Worm (Caenorhabditis elegans) whole organism, L2 larva: ENCODE measurements around the gene trcs-2.

Experiments
- C34F6.9 ChIP-seq: fragments of 150-350 bp; optimal IDR thresholded peaks from 2 replicates; lab custom pipeline; 2014; ENCODE audit warnings: missing biosample characterization, missing genetic modification characterization
- F13H6.1 ChIP-seq: sonication (generic microtip); optimal IDR thresholded peaks from 2 replicates; lab custom pipeline; 2016; ENCODE audit warnings: missing genetic modification characterization, missing compliant biosample characterization
- ZK546.5 ChIP-seq: sonication (generic microtip); optimal IDR thresholded peaks from 2 replicates; lab custom pipeline; 2017; ENCODE audit warnings: missing biosample characterization, missing genetic modification characterization
- ama-1 ChIP-seq: fragments of 150-350 bp; optimal IDR thresholded peaks from 2 replicates; lab custom pipeline; 2018; ENCODE audit warnings: inconsistent platforms
- blmp-1 ChIP-seq: sonication (generic microtip); optimal IDR thresholded peaks from 2 replicates; lab custom pipeline; 2017; ENCODE audit warnings: missing genetic modification characterization, mild to moderate bottlenecking, missing compliant biosample characterization, antibody characterized with exemption, moderate library complexity; ENCODE audit not compliant: insufficient read depth
- ceh-16 ChIP-seq: fragments of 150-350 bp; optimal IDR thresholded peaks from 2 replicates; lab custom pipeline; 2014; ENCODE audit warnings: missing biosample characterization, missing genetic modification characterization
- ceh-82 ChIP-seq: fragments of 150-350 bp; optimal IDR thresholded peaks from 2 replicates; lab custom pipeline; 2014; ENCODE audit warnings: missing biosample characterization, missing genetic modification characterization
- crh-2 ChIP-seq: sonication (generic microtip); optimal IDR thresholded peaks from 2 replicates; lab custom pipeline; 2017; ENCODE audit warnings: missing biosample characterization, missing genetic modification characterization
- elt-3 ChIP-seq: sonication (generic microtip); optimal IDR thresholded peaks from 2 replicates; lab custom pipeline; 2017; ENCODE audit warnings: missing biosample characterization, missing genetic modification characterization
- gmeb-1 ChIP-seq: fragments of 150-350 bp; optimal IDR thresholded peaks from 2 replicates; lab custom pipeline; 2014; ENCODE audit warnings: missing biosample characterization, missing genetic modification characterization
- lin-11 ChIP-seq: fragments of 150-350 bp; sonication (generic microtip); optimal IDR thresholded peaks from 2 replicates; lab custom pipeline; 2014; ENCODE audit warnings: missing biosample characterization, missing genetic modification characterization, inconsistent platforms, mixed read lengths
- lin-13 ChIP-seq: fragments of 150-350 bp; optimal IDR thresholded peaks from 2 replicates; lab custom pipeline; 2014; ENCODE audit warnings: missing biosample characterization, missing genetic modification reagents, missing genetic modification characterization
- lin-39 ChIP-seq: fragments of 150-350 bp; optimal IDR thresholded peaks from 2 replicates; lab custom pipeline; 2014; ENCODE audit warnings: missing biosample characterization, missing genetic modification reagents, missing genetic modification characterization
- lsy-2 ChIP-seq, 2 experiments: fragments of 150-350 bp in 1 of 2; sonication (generic microtip) in 1 of 2; optimal IDR thresholded peaks; 2 replicates each; lab custom pipeline; 2014 to 2017; ENCODE audit warnings: missing biosample characterization in 2 of 2, missing genetic modification characterization in 2 of 2
- mdl-1 ChIP-seq, 2 experiments: fragments of 150-350 bp in 1 of 2; sonication (generic microtip) in 1 of 2; optimal IDR thresholded peaks; 2 replicates each; lab custom pipeline; 2017; ENCODE audit warnings: missing biosample characterization in 2 of 2, missing genetic modification characterization in 2 of 2
- nhr-11 ChIP-seq: fragments of 150-350 bp; optimal IDR thresholded peaks from 2 replicates; lab custom pipeline; 2014; ENCODE audit warnings: missing biosample characterization, missing genetic modification characterization
- nhr-12 ChIP-seq: fragments of 150-350 bp; optimal IDR thresholded peaks from 2 replicates; lab custom pipeline; 2014; ENCODE audit warnings: missing biosample characterization, missing genetic modification characterization
- nhr-129 ChIP-seq: fragments of 150-350 bp; optimal IDR thresholded peaks from 2 replicates; lab custom pipeline; 2014; ENCODE audit warnings: missing biosample characterization, missing genetic modification characterization
- nhr-21 ChIP-seq: fragments of 150-350 bp; optimal IDR thresholded peaks from 2 replicates; lab custom pipeline; 2014; ENCODE audit warnings: missing biosample characterization, missing genetic modification characterization
- nhr-25 ChIP-seq: fragments of 150-350 bp; sonication (generic microtip); optimal IDR thresholded peaks from 3 replicates; lab custom pipeline; 2014; ENCODE audit warnings: missing biosample characterization, missing genetic modification characterization
- nhr-77 ChIP-seq: fragments of 150-350 bp; optimal IDR thresholded peaks from 2 replicates; lab custom pipeline; 2014; ENCODE audit warnings: missing biosample characterization, missing genetic modification characterization
- sem-4 ChIP-seq: fragments of 150-350 bp; optimal IDR thresholded peaks from 2 replicates; lab custom pipeline; 2014; ENCODE audit warnings: missing biosample characterization, missing genetic modification reagents, missing genetic modification characterization
- skn-1 ChIP-seq: sonication (generic microtip); optimal IDR thresholded peaks from 2 replicates; lab custom pipeline; 2017; ENCODE audit warnings: missing biosample characterization, missing genetic modification characterization
- sma-3 ChIP-seq: sonication (generic microtip); optimal IDR thresholded peaks from 2 replicates; lab custom pipeline; 2016; ENCODE audit warnings: missing genetic modification reagents, missing genetic modification characterization, missing compliant biosample characterization
- sma-9 ChIP-seq, 2 experiments: fragments of 150-350 bp in 1 of 2; sonication (generic microtip) in 1 of 2; optimal IDR thresholded peaks; 2 replicates each; lab custom pipeline; 2014 to 2016; ENCODE audit warnings: missing genetic modification characterization in 2 of 2, mild to moderate bottlenecking in 1 of 2, missing biosample characterization in 1 of 2, missing compliant biosample characterization in 1 of 2, missing genetic modification reagents in 1 of 2, moderate library complexity in 1 of 2
- snpc-4 ChIP-seq: fragments of 150-350 bp; optimal IDR thresholded peaks from 2 replicates; lab custom pipeline; 2014; ENCODE audit warnings: missing biosample characterization, missing genetic modification characterization
- ztf-1 ChIP-seq: fragments of 200-800 bp; sonication (Bioruptor generic); conservative IDR thresholded peaks from 2 replicates; pipeline ENCODE4 v1.3.6; 2022; ENCODE audit warnings: missing genetic modification characterization, missing compliant biosample characterization
- ztf-4 ChIP-seq: fragments of 150-350 bp; optimal IDR thresholded peaks from 2 replicates; lab custom pipeline; 2014; ENCODE audit warnings: missing biosample characterization, missing genetic modification characterization

Gene trcs-2

DNA sequence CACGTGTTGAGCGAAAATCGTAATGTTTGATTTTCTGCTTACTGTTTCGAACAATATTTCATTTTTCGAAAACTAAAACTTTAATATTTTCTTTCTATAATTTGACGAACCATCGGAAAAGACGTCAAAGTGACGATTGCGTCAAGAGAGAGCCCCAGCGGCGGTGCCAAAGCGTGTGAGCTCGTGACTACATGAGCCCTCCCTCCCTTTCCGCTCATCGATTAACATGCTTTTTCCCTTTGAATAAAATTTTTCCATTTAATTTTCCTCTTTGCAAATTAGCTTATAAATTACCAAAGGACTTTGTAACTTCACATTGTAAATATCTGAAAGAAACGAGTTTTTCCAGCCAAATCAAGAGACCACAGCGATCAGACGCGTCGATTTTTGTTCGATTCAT is 20.7 kb downstream of the trcs-2 start:
- no peak for TF ChIP-seq nhr-11 (tag; lab: Kevin White, UChicago)
- peak; percentile 14 for TF ChIP-seq lin-13 (GFP tag; lab: Kevin White, UChicago)
- no peak for TF ChIP-seq sma-9 (GFP tag; optimal IDR thresholded peaks at IDR 0.05; lab: Kevin White, UChicago)
- no peak for TF ChIP-seq sma-9 (tag; optimal IDR thresholded peaks at IDR 0.05; lab: Kevin White, UChicago)
- TF ChIP-seq C34F6.9 (tag; lab: Kevin White, UChicago), result peak; percentile 34
- peak; percentile 26 for TF ChIP-seq lin-11 (tag; lab: Kevin White, UChicago)
- TF ChIP-seq lsy-2 (tag; optimal IDR thresholded peaks at IDR 0.05; lab: Kevin White, UChicago), result peak in 1 of 2 experiments; percentile 49
- TF ChIP-seq elt-3, result no peak

DNA sequence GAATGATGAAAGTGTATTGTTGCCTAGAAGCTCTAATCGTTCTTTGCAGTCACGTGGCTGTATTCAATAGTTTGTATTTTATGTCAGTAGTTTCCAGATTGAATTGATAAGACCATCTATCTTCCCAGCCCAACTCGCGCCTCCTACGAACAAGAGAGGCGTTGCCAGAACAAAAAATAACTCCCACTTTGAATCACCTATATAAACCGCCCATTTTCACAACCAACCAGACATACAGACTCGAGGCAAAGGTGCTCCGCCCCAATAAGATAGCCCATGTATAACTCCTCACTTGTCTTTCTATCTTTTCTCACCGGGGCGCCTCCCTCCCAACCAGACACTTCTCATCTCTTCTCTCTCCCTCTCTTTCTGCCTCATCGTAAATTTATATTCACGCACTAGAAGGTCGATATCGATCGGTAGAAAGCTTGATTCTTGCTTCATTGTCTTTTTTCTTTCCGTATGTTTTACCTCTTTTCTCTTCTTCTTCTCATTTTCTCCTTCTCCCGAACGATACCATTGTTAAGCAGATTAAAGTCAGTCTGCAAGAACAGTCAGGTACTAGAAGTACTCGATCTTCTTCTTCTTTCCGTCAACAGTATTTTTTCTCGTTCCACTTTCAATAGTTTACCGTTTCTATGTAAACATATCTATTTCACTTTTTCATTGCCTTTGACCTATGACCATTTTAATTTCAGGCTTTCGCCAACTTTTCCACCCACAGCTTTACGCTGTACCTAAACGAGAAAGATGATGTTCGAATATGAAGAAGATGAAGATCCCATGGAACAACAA is 21.3 kb downstream of the trcs-2 start, which contains the start of gene mak-1:
Gene mak-1, plus strand, starts transcription at position 693 of the 795 bp plus-strand sequence.
- no peak for TF ChIP-seq ceh-16 (tag; lab: Kevin White, UChicago)
- no peak for TF ChIP-seq ceh-82
- TF ChIP-seq sma-9 (GFP tag; optimal IDR thresholded peaks at IDR 0.05; lab: Kevin White, UChicago), result peak; percentile 92
- TF ChIP-seq sma-9 (tag; optimal IDR thresholded peaks at IDR 0.05; lab: Kevin White, UChicago), result no peak
- TF ChIP-seq lin-39 (tag; lab: Kevin White, UChicago), result no peak
- peak; percentile 51 for TF ChIP-seq F13H6.1 (tag; lab: Kevin White, UChicago)
- no peak for TF ChIP-seq snpc-4 (tag; lab: Kevin White, UChicago)
- no peak for TF ChIP-seq lin-11 (tag; lab: Kevin White, UChicago)
- no peak for TF ChIP-seq nhr-11 (tag; lab: Kevin White, UChicago)
- TF ChIP-seq ama-1 (lab: Kevin White, UChicago), result peak; percentile 92
- TF ChIP-seq nhr-129 (tag; lab: Kevin White, UChicago), result peak; percentile 58
- peak; percentile 31 for TF ChIP-seq blmp-1 (tag; lab: Kevin White, UChicago)
- TF ChIP-seq ztf-1 (GFP tag; lab: Robert Waterston, UW), result no peak
- TF ChIP-seq sem-4, result no peak
- peak; percentile 37 for TF ChIP-seq nhr-21 (tag; lab: Kevin White, UChicago)
- peak; percentile 11 to 28 for TF ChIP-seq mdl-1 (tag; optimal IDR thresholded peaks at IDR 0.05; lab: Kevin White, UChicago)
- peak; percentile 19 for TF ChIP-seq gmeb-1 (tag; lab: Kevin White, UChicago)
- no peak for TF ChIP-seq ZK546.5
- TF ChIP-seq lin-13 (GFP tag; lab: Kevin White, UChicago), result peak; percentile 44
- TF ChIP-seq sma-3 (GFP tag; lab: Kevin White, UChicago), result no peak
- TF ChIP-seq nhr-25, result peak; percentile 67
- no peak for TF ChIP-seq C34F6.9 (tag; lab: Kevin White, UChicago)

DNA sequence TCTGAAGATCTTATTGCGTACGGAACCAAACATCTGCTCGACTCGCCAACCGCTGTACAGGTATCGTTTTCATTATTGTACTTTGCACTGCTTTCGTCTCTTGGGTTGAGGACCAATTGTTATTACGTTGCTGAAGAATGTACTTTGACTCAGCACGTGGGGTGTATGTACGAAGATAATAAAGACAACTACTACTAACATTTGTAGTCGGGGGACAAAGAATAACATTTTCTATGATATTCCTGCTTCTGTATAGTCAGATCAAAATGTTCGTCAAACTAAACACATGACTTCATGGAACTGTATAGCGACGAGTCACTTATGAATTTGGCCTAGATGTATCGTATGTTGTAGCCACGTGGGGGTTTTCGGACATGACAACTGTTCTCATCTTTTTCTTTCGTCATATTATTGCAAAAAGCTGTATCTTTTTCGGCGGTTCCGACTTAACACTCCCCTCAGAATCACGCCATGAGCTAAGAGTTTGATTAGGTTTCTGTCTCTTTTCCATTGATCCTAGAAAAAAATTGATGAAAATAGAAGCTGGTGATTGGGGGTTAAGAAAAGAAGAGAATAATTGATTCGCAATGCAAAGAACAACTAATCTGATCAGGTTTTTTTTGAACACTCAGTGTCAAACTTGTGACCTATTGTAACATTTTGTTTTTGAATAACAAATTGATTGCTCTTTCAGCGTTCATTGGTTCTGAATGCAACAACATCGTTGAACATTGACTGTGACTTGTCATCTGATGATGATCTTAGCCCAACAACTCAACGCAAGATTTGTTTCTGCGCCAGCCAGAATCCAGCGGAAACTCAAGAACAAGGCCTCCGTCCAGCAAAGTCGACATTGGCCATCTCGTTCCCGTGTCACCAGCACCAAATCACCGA is 22.5 kb downstream of the trcs-2 start:
- TF ChIP-seq elt-3 (no peak), snpc-4 (tag; lab: Kevin White, UChicago) (no peak), F13H6.1 (tag; lab: Kevin White, UChicago) (peak; percentile 29), mdl-1 (tag; optimal IDR thresholded peaks at IDR 0.05; lab: Kevin White, UChicago) (peak; percentile 33 to 47), skn-1 (tag; lab: Kevin White, UChicago) (no peak), nhr-21 (tag; lab: Kevin White, UChicago) (peak; percentile 22), ztf-4 (tag; lab: Kevin White, UChicago) (peak; percentile 35), nhr-12 (no peak), nhr-25 (peak; percentile 2), crh-2 (tag; lab: Kevin White, UChicago) (peak; percentile 39), sma-9 (GFP tag; optimal IDR thresholded peaks at IDR 0.05; lab: Kevin White, UChicago) (peak; percentile 75), sma-9 (tag; optimal IDR thresholded peaks at IDR 0.05; lab: Kevin White, UChicago) (no peak), sem-4 (peak; percentile 36), lsy-2 (tag; optimal IDR thresholded peaks at IDR 0.05; lab: Kevin White, UChicago) (peak in 1 of 2 experiments; percentile 23), nhr-129 (tag; lab: Kevin White, UChicago) (peak; percentile 72), nhr-77 (tag; lab: Kevin White, UChicago) (no peak), ama-1 (lab: Kevin White, UChicago) (peak; percentile 91)
